Worm (Caenorhabditis elegans) whole organism, L3 larva: ENCODE measurements around the gene ced-10.
A peak's percentile ranks its signal among the peaks of the same experiment; 100 is the strongest.

ENCODE experiments used
- ama-1 ChIP-seq: fragments of 150-350 bp; optimal IDR thresholded peaks from 2 replicates; lab custom pipeline; 2018
- ceh-16 ChIP-seq: sonication (generic microtip); optimal IDR thresholded peaks from 2 replicates; lab custom pipeline; 2017; ENCODE audit warnings: missing biosample characterization, missing genetic modification characterization
- ceh-28 ChIP-seq: fragments of 150-350 bp; optimal IDR thresholded peaks from 2 replicates; lab custom pipeline; 2014; ENCODE audit warnings: missing biosample characterization, missing genetic modification reagents, missing genetic modification characterization
- ceh-82 ChIP-seq: fragments of 150-350 bp; optimal IDR thresholded peaks from 2 replicates; lab custom pipeline; 2014; ENCODE audit warnings: missing biosample characterization, missing genetic modification characterization
- ceh-9 ChIP-seq: sonication (generic microtip); optimal IDR thresholded peaks from 2 replicates; lab custom pipeline; 2018; ENCODE audit warnings: missing biosample characterization, missing genetic modification characterization
- egl-5 ChIP-seq: fragments of 150-350 bp; optimal IDR thresholded peaks from 2 replicates; lab custom pipeline; 2017; ENCODE audit warnings: missing biosample characterization, missing genetic modification reagents, missing genetic modification characterization, inconsistent platforms
- elt-2 ChIP-seq: sonication (generic microtip); optimal IDR thresholded peaks from 2 replicates; lab custom pipeline; 2016; ENCODE audit warnings: missing genetic modification reagents, mild to moderate bottlenecking, missing genetic modification characterization, missing compliant biosample characterization
- eor-1 ChIP-seq, 2 experiments: fragments of 150-350 bp; optimal IDR thresholded peaks; 2 replicates each; lab custom pipeline; 2014 to 2018; ENCODE audit warnings: missing biosample characterization in 2 of 2, missing genetic modification characterization in 2 of 2
- fkh-10 ChIP-seq: sonication (generic microtip); optimal IDR thresholded peaks from 2 replicates; lab custom pipeline; 2017; ENCODE audit warnings: missing biosample characterization, missing genetic modification reagents, missing genetic modification characterization
- fkh-2 ChIP-seq: fragments of 150-350 bp; optimal IDR thresholded peaks from 2 replicates; lab custom pipeline; 2014; ENCODE audit warnings: missing biosample characterization, missing genetic modification reagents, missing genetic modification characterization
- fos-1 ChIP-seq: fragments of 150-350 bp; optimal IDR thresholded peaks from 2 replicates; lab custom pipeline; 2014; ENCODE audit warnings: missing biosample characterization, missing genetic modification characterization
- hmg-11 ChIP-seq: sonication (generic microtip); optimal IDR thresholded peaks from 2 replicates; lab custom pipeline; 2016; ENCODE audit warnings: missing genetic modification characterization, missing compliant biosample characterization
- jun-1 ChIP-seq: fragments of 150-350 bp; optimal IDR thresholded peaks from 2 replicates; lab custom pipeline; 2014; ENCODE audit warnings: missing biosample characterization, missing genetic modification reagents, missing genetic modification characterization
- lsy-12 ChIP-seq: sonication (generic microtip); optimal IDR thresholded peaks from 2 replicates; lab custom pipeline; 2016; ENCODE audit warnings: mild to moderate bottlenecking, missing genetic modification characterization, missing compliant biosample characterization
- nfya-1 ChIP-seq: sonication (generic microtip); optimal IDR thresholded peaks from 2 replicates; lab custom pipeline; 2017; ENCODE audit warnings: missing genetic modification characterization, mild to moderate bottlenecking, missing compliant biosample characterization, antibody characterized with exemption, moderate library complexity; ENCODE audit not compliant: insufficient read depth
- nhr-11 ChIP-seq: fragments of 150-350 bp; optimal IDR thresholded peaks from 2 replicates; lab custom pipeline; 2014; ENCODE audit warnings: missing biosample characterization, missing genetic modification characterization
- nhr-12 ChIP-seq: fragments of 150-350 bp; optimal IDR thresholded peaks from 2 replicates; lab custom pipeline; 2014; ENCODE audit warnings: missing biosample characterization, missing genetic modification characterization
- nhr-23 ChIP-seq: fragments of 150-350 bp; optimal IDR thresholded peaks from 2 replicates; lab custom pipeline; 2014; ENCODE audit warnings: missing biosample characterization, missing genetic modification reagents, missing genetic modification characterization
- nhr-237 ChIP-seq: fragments of 150-350 bp; optimal IDR thresholded peaks from 2 replicates; lab custom pipeline; 2014; ENCODE audit warnings: missing biosample characterization, missing genetic modification characterization
- nhr-28 ChIP-seq: fragments of 150-350 bp; optimal IDR thresholded peaks from 2 replicates; lab custom pipeline; 2014; ENCODE audit warnings: missing biosample characterization, missing genetic modification characterization
- nhr-43 ChIP-seq: sonication (generic microtip); optimal IDR thresholded peaks from 2 replicates; lab custom pipeline; 2016; ENCODE audit warnings: mild to moderate bottlenecking, missing genetic modification characterization, missing compliant biosample characterization; ENCODE audit not compliant: poor library complexity, severe bottlenecking
- nhr-76 ChIP-seq: fragments of 150-350 bp; sonication (generic microtip); optimal IDR thresholded peaks from 5 replicates; lab custom pipeline; 2014; ENCODE audit warnings: missing biosample characterization, missing genetic modification characterization
- pha-4 ChIP-seq: fragments of 150-350 bp; optimal IDR thresholded peaks from 2 replicates; lab custom pipeline; 2014; ENCODE audit warnings: missing biosample characterization, missing genetic modification reagents, missing genetic modification characterization
- pqm-1 ChIP-seq: fragments of 150-350 bp; optimal IDR thresholded peaks from 2 replicates; lab custom pipeline; 2017; ENCODE audit warnings: missing biosample characterization, missing genetic modification characterization, inconsistent platforms
- sea-2 ChIP-seq: fragments of 150-350 bp; sonication (generic microtip); optimal IDR thresholded peaks from 4 replicates; lab custom pipeline; 2014; ENCODE audit warnings: missing biosample characterization, missing genetic modification reagents, missing genetic modification characterization
- skn-1 ChIP-seq: fragments of 150-350 bp; optimal IDR thresholded peaks from 2 replicates; lab custom pipeline; 2014; ENCODE audit warnings: missing biosample characterization, missing genetic modification characterization
- tbx-2 ChIP-seq: sonication (generic microtip); optimal IDR thresholded peaks from 2 replicates; lab custom pipeline; 2016; ENCODE audit warnings: mild to moderate bottlenecking, missing genetic modification characterization, missing compliant biosample characterization
- unc-39 ChIP-seq: sonication (generic microtip); optimal IDR thresholded peaks from 4 replicates; lab custom pipeline; 2017; ENCODE audit warnings: missing biosample characterization, missing genetic modification characterization
- unc-62 ChIP-seq: fragments of 150-350 bp; sonication (generic microtip); optimal IDR thresholded peaks from 4 replicates; lab custom pipeline; 2014; ENCODE audit warnings: missing biosample characterization, missing genetic modification reagents, missing genetic modification characterization
- zag-1 ChIP-seq: fragments of 150-350 bp; optimal IDR thresholded peaks from 2 replicates; lab custom pipeline; 2014; ENCODE audit warnings: missing biosample characterization, missing genetic modification characterization
- ztf-4 ChIP-seq: fragments of 150-350 bp; optimal IDR thresholded peaks from 2 replicates; lab custom pipeline; 2014; ENCODE audit warnings: missing biosample characterization, missing genetic modification characterization

ced-10 gene

DNA sequence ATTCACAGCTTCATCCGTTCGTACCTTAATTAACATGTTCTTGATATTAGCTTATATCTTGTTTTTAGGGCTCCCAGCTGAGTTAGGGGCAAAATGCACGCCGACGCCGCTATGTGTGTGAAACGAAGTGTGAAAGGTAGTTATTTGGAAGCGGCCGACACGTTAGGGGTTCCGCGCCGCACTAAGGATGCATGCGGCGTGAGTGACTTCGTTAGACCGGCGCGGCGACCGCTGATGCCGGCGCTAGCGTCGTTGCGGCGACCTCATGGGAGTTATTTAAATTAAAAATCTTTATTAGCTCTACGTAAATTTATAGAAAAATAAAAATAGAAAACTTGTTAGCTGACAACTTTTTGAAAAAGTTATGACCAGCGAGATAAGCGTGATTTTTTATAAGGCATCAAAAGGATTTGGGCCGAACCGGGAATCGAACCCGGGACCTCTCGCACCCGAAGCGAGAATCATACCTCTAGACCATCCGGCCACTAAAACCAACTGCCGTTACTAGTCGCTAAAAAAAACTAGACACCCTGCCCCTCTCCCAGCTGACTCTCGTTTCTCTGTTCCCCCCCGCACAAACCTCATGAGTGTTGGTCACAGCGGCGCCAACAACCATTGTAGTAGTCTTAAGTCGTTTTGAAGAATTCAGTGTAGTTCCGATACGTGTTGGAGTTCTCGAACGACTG is 42.6 kb upstream of the ced-10 start (continued):
- peak; percentile 75 for TF ChIP-seq nhr-43 (tag; lab: Kevin White, UChicago)
- no peak for TF ChIP-seq fkh-2 (tag; lab: Kevin White, UChicago)
- peak; percentile 58 for TF ChIP-seq lsy-12 (tag; lab: Kevin White, UChicago)
- TF ChIP-seq ama-1 (lab: Kevin White, UChicago), result no peak
- TF ChIP-seq unc-39 (tag; lab: Kevin White, UChicago), result no peak
- no peak for TF ChIP-seq ceh-16 (tag; lab: Kevin White, UChicago)
- TF ChIP-seq nfya-1 (tag; lab: Kevin White, UChicago), result peak; percentile 47
- TF ChIP-seq pha-4 (tag; lab: Kevin White, UChicago), result no peak
- TF ChIP-seq eor-1 (tag; optimal IDR thresholded peaks at IDR 0.05; lab: Kevin White, UChicago), result no peak
- no peak for TF ChIP-seq ceh-82
- no peak for TF ChIP-seq ceh-9
- no peak for TF ChIP-seq zag-1
- TF ChIP-seq, all 47 proteins: peak for 11

DNA sequence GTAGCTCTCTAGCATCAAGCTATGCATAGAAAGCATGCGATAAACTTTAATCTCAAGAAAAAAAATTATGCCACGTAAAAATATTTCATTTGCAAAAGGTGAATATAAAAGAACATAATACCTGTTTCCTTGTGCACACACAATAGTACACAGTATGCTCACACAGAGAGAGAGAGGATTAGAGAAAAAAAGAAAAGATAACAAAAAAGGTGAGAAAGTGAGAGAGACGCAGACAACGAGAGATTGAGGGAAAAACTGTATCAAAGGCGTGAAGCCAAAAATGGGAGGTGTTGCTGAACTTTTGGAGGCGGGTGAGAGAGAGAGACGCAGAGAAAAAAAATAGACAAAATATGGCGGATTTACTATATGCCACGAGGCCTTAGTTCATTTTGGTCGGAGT is 39.0 kb upstream of the ced-10 start:
- TF ChIP-seq elt-2 (tag; lab: Kevin White, UChicago) (peak; percentile 77), nhr-237 (no peak), pqm-1 (tag; lab: Kevin White, UChicago) (peak; percentile 73), pha-4 (tag; lab: Kevin White, UChicago) (peak; percentile 92)

DNA sequence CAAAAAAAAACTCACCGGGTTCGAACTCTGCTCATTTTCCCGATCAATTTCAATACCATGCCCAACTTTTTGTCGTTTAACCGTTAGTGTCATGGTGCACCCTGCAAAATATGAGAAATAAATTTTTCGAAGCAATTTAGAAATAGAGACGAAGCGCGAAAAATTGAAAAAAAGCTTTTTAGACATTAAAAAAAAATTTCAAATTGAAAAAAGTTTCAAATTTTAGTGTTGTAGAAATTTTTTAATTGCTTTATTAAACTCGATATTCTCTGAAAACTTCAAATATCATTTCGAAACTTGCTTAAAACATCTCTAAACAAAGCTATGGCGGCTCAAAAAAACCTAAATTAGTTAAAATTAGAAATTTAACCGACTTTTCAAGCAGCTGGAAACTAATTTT is 38.2 kb upstream of the ced-10 start, which contains the start of gene nstp-6:
Gene nstp-6, minus strand, starts transcription at position 101 of the 400 bp plus-strand sequence.
- TF ChIP-seq fos-1 (tag; lab: Kevin White, UChicago), result no peak
- no peak for TF ChIP-seq nfya-1 (tag; lab: Kevin White, UChicago)

DNA sequence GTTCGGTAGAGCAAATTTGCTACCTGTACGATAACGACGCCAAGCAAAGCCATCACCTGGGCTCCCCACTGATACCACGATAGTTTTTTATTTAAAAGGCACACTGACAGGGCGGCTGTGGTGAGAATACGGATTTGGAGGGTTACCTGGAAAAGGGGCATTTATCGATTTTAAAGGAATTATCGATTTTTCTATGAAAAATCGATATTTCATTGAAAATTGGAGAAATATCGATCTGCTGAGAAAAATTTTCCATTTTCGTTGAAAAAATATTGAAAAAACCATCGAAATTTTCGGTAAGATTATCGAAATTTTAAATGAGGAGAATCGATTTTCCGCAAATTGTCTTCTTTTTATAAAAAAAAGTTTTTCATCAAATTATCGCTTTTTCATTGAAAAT is 35.7 kb upstream of the ced-10 start:
- TF ChIP-seq ceh-28 (tag; lab: Kevin White, UChicago), result peak; percentile 85
- TF ChIP-seq ztf-4, result no peak

DNA sequence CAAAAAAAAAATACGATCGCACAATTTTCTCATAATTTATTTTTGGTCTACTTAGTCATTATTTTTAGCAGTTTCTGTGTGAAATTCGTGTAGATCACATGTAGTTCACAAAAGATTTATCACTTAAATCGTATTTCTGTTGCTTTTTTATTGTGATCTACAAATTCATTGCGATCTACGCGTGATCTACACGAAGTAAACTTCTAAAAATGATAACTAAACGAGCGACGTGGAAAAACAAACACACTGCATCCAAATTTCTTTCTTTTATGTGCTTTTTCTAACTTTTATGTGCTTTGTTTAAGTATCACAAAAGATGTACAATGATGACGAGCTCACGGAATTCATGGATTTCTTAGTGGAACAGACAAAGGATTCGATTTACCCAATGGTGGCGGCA is 30.5 kb upstream of the ced-10 start, which contains the start of gene B0212.3:
Gene B0212.3, plus strand, starts transcription at position 301 of the 400 bp plus-strand sequence.
- TF ChIP-seq elt-2 (tag; lab: Kevin White, UChicago), result no peak
- TF ChIP-seq zag-1, result no peak
- TF ChIP-seq nhr-28, result no peak
- TF ChIP-seq pqm-1 (tag; lab: Kevin White, UChicago), result no peak
- TF ChIP-seq nhr-12 (tag; lab: Kevin White, UChicago), result no peak
- TF ChIP-seq egl-5, result no peak
- no peak for TF ChIP-seq nhr-11 (tag; lab: Kevin White, UChicago)
- no peak for TF ChIP-seq tbx-2 (tag; lab: Kevin White, UChicago)
- TF ChIP-seq nhr-23 (tag; lab: Kevin White, UChicago), result no peak
- TF ChIP-seq nhr-76, result no peak
- no peak for TF ChIP-seq sea-2 (GFP tag; lab: Kevin White, UChicago)
- no peak for TF ChIP-seq jun-1 (tag; lab: Kevin White, UChicago)
- no peak for TF ChIP-seq fkh-10 (GFP tag; lab: Kevin White, UChicago)
- TF ChIP-seq eor-1 (tag; optimal IDR thresholded peaks at IDR 0.05; lab: Kevin White, UChicago), result no peak
- no peak for TF ChIP-seq unc-62 (GFP tag; lab: Kevin White, UChicago)

DNA sequence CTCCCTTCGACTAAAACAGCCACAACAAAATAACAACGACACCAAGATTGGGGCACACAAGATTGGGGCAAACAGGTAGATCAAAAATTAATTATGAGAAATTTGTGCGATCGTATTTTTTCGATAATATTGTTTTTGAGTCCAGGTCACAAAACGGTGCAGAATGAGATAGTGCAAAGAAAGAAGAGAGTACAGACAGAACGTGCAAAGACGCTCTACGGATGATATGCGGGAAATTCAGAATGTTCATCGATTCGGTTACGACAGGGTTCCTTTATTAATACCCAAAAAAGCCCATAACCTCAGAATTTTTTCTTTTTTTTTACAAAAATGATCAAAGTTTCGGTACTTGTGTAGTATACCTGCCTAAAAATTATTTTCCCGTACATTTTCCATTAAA is 29.9 kb upstream of the ced-10 start:
- TF ChIP-seq hmg-11 (tag; lab: Kevin White, UChicago), result peak; percentile 15
- TF ChIP-seq skn-1 (tag; lab: Kevin White, UChicago), result no peak
